Fruit fly (Drosophila melanogaster) whole organism, prepupa: ENCODE results near the gene Gga.

Experiments used
- Blimp-1 ChIP-seq: fragments of 200-800 bp; sonication (Bioruptor generic); optimal IDR thresholded peaks from 3 replicates; lab custom pipeline; 2017; ENCODE audit warnings: missing biosample characterization, missing genetic modification characterization, mild to moderate bottlenecking, moderate library complexity, missing genetic modification reagents
- CG10669 ChIP-seq: fragments of 200-800 bp; sonication (Bioruptor generic); optimal IDR thresholded peaks from 3 replicates; lab custom pipeline; 2018; ENCODE audit warnings: missing biosample characterization, mild to moderate bottlenecking, missing genetic modification characterization, moderate library complexity
- CG11762 ChIP-seq: fragments of 200-800 bp; sonication (Bioruptor generic); optimal IDR thresholded peaks from 3 replicates; lab custom pipeline; 2016; ENCODE audit warnings: missing biosample characterization, missing genetic modification characterization; ENCODE audit not compliant: insufficient read depth
- CG11902 ChIP-seq: fragments of 200-800 bp; sonication (Bioruptor generic); optimal IDR thresholded peaks from 3 replicates; lab custom pipeline; 2016; ENCODE audit warnings: missing biosample characterization, missing genetic modification characterization
- CG15336 ChIP-seq: fragments of 200-800 bp; sonication (Bioruptor generic); IDR thresholded peaks from 2 replicates; pipeline ENCODE4 v1.3.6; 2022; ENCODE audit warnings: missing biosample characterization, missing genetic modification characterization
- CG1621 ChIP-seq: fragments of 200-800 bp; sonication (Bioruptor generic); optimal IDR thresholded peaks from 3 replicates; lab custom pipeline; 2018; ENCODE audit warnings: missing biosample characterization, mild to moderate bottlenecking, missing genetic modification characterization
- CG31627 ChIP-seq: fragments of 200-800 bp; sonication (Bioruptor generic); optimal IDR thresholded peaks from 3 replicates; lab custom pipeline; 2016; ENCODE audit warnings: missing biosample characterization, missing genetic modification characterization
- CG32006 ChIP-seq: fragments of 200-800 bp; sonication (Bioruptor generic); optimal IDR thresholded peaks from 3 replicates; lab custom pipeline; 2017; ENCODE audit warnings: missing biosample characterization, mild to moderate bottlenecking, missing genetic modification characterization
- CG34406 ChIP-seq: fragments of 200-800 bp; sonication (Bioruptor generic); optimal IDR thresholded peaks from 3 replicates; lab custom pipeline; 2016; ENCODE audit warnings: missing biosample characterization, missing genetic modification characterization
- CG3919 ChIP-seq: fragments of 200-800 bp; sonication (Bioruptor generic); optimal IDR thresholded peaks from 3 replicates; lab custom pipeline; 2016; ENCODE audit warnings: missing biosample characterization, missing genetic modification characterization
- CG4318 ChIP-seq: fragments of 200-800 bp; sonication (Bioruptor generic); optimal IDR thresholded peaks from 3 replicates; lab custom pipeline; 2017; ENCODE audit warnings: missing biosample characterization, mild to moderate bottlenecking, missing genetic modification characterization
- CG6276 ChIP-seq: fragments of 200-800 bp; sonication (Bioruptor generic); optimal IDR thresholded peaks from 2 replicates; lab custom pipeline; 2017; ENCODE audit warnings: missing biosample characterization, mild to moderate bottlenecking, missing genetic modification characterization
- CG6808 ChIP-seq: fragments of 200-800 bp; sonication (Bioruptor generic); optimal IDR thresholded peaks from 3 replicates; lab custom pipeline; 2017; ENCODE audit warnings: missing biosample characterization, missing genetic modification characterization, mild to moderate bottlenecking, moderate library complexity, missing genetic modification reagents
- CG6854 ChIP-seq: fragments of 200-800 bp; sonication (Bioruptor generic); optimal IDR thresholded peaks from 2 replicates; lab custom pipeline; 2017; ENCODE audit warnings: missing biosample characterization, mild to moderate bottlenecking, missing genetic modification characterization
- CG7368 ChIP-seq: fragments of 200-800 bp; sonication (Bioruptor generic); optimal IDR thresholded peaks from 3 replicates; lab custom pipeline; 2016; ENCODE audit warnings: missing biosample characterization, missing genetic modification characterization
- CG8119 ChIP-seq: fragments of 200-800 bp; sonication (Bioruptor generic); IDR thresholded peaks from 3 replicates; pipeline ENCODE4 v1.3.6; 2022; ENCODE audit warnings: missing biosample characterization, missing genetic modification characterization
- CG9139 ChIP-seq: fragments of 200-800 bp; sonication (Bioruptor generic); optimal IDR thresholded peaks from 3 replicates; lab custom pipeline; 2017; ENCODE audit warnings: missing biosample characterization, mild to moderate bottlenecking, missing genetic modification characterization
- Eip78C ChIP-seq: fragments of 200-800 bp; sonication (Bioruptor generic); peaks from one replicate; lab custom pipeline; 2016; ENCODE audit warnings: missing biosample characterization, missing genetic modification characterization
- Eip93F ChIP-seq: fragments of 200-800 bp; sonication (Bioruptor generic); optimal IDR thresholded peaks from 2 replicates; lab custom pipeline; 2016; ENCODE audit warnings: missing biosample characterization, mild to moderate bottlenecking, missing genetic modification characterization
- Ets21C ChIP-seq: fragments of 200-800 bp; sonication (Bioruptor generic); optimal IDR thresholded peaks from 3 replicates; lab custom pipeline; 2016; ENCODE audit warnings: missing biosample characterization, missing genetic modification characterization
- Ets96B ChIP-seq: fragments of 200-800 bp; optimal IDR thresholded peaks from 2 replicates; lab custom pipeline; 2019; ENCODE audit warnings: missing biosample characterization, mild to moderate bottlenecking, missing genetic modification characterization, moderate library complexity
- Gug ChIP-seq: fragments of 200-800 bp; sonication (Bioruptor generic); IDR thresholded peaks from 2 replicates; pipeline ENCODE4 v1.3.6; 2022; ENCODE audit warnings: missing biosample characterization, missing genetic modification characterization
- Hr38 ChIP-seq: sonication (Bioruptor generic); optimal IDR thresholded peaks from 2 replicates; lab custom pipeline; 2016; ENCODE audit warnings: missing biosample characterization, missing genetic modification characterization
- Hr39 ChIP-seq: fragments of 200-800 bp; sonication (Bioruptor generic); optimal IDR thresholded peaks from 2 replicates; lab custom pipeline; 2016; ENCODE audit warnings: missing biosample characterization, missing genetic modification characterization
- Hr4 ChIP-seq: fragments of 200-800 bp; sonication (Bioruptor generic); optimal IDR thresholded peaks from 3 replicates; lab custom pipeline; 2016; ENCODE audit warnings: missing biosample characterization, missing genetic modification characterization
- Lpt ChIP-seq: fragments of 200-800 bp; sonication (Bioruptor generic); optimal IDR thresholded peaks from 3 replicates; lab custom pipeline; 2016; ENCODE audit warnings: missing biosample characterization, missing genetic modification characterization
- Met ChIP-seq: fragments of 200-800 bp; sonication (Bioruptor generic); optimal IDR thresholded peaks from 3 replicates; lab custom pipeline; 2016; ENCODE audit warnings: missing biosample characterization, missing genetic modification characterization
- OdsH ChIP-seq: fragments of 200-800 bp; sonication (Bioruptor generic); optimal IDR thresholded peaks from 3 replicates; lab custom pipeline; 2016; ENCODE audit warnings: missing biosample characterization, missing genetic modification characterization
- Sox102F ChIP-seq: fragments of 200-800 bp; sonication (Bioruptor generic); optimal IDR thresholded peaks from 2 replicates; lab custom pipeline; 2016; ENCODE audit warnings: missing biosample characterization, mild to moderate bottlenecking, missing genetic modification characterization
- Sox14 ChIP-seq: fragments of 200-800 bp; sonication (Bioruptor generic); optimal IDR thresholded peaks from 3 replicates; lab custom pipeline; 2016; ENCODE audit warnings: missing biosample characterization, missing genetic modification characterization
- Sox15 ChIP-seq: fragments of 200-800 bp; sonication (Bioruptor generic); optimal IDR thresholded peaks from 3 replicates; lab custom pipeline; 2016; ENCODE audit warnings: missing biosample characterization, missing genetic modification characterization
- achi ChIP-seq: fragments of 200-800 bp; sonication (Bioruptor generic); optimal IDR thresholded peaks from 3 replicates; lab custom pipeline; 2016; ENCODE audit warnings: missing biosample characterization, missing genetic modification characterization
- acj6 ChIP-seq: fragments of 200-800 bp; sonication (Bioruptor generic); optimal IDR thresholded peaks from 3 replicates; lab custom pipeline; 2016; ENCODE audit warnings: missing biosample characterization, missing genetic modification characterization
- cyc ChIP-seq: fragments of 200-800 bp; sonication (Bioruptor generic); optimal IDR thresholded peaks from 3 replicates; lab custom pipeline; 2016; ENCODE audit warnings: missing biosample characterization, missing genetic modification characterization
- dac ChIP-seq: fragments of 200-800 bp; sonication (Bioruptor generic); optimal IDR thresholded peaks from 2 replicates; lab custom pipeline; 2017; ENCODE audit warnings: missing biosample characterization, mild to moderate bottlenecking, missing genetic modification characterization
- eg ChIP-seq: fragments of 200-800 bp; sonication (Bioruptor generic); IDR thresholded peaks from 3 replicates; pipeline ENCODE4 v1.3.6; 2022; ENCODE audit warnings: missing biosample characterization, missing genetic modification characterization
- esn ChIP-seq: fragments of 200-800 bp; sonication (Bioruptor generic); optimal IDR thresholded peaks from 2 replicates; lab custom pipeline; 2016; ENCODE audit warnings: missing biosample characterization, mild to moderate bottlenecking, missing genetic modification characterization, moderate library complexity
- fd85E ChIP-seq: fragments of 200-800 bp; sonication (Bioruptor generic); optimal IDR thresholded peaks from 3 replicates; lab custom pipeline; 2016; ENCODE audit warnings: missing biosample characterization, missing genetic modification characterization
- fkh ChIP-seq: fragments of 200-800 bp; sonication (Bioruptor generic); optimal IDR thresholded peaks from 3 replicates; lab custom pipeline; 2017; ENCODE audit warnings: missing biosample characterization, mild to moderate bottlenecking, missing genetic modification characterization, moderate library complexity
- lz ChIP-seq: fragments of 200-800 bp; sonication (Bioruptor generic); optimal IDR thresholded peaks from 3 replicates; lab custom pipeline; 2016; ENCODE audit warnings: missing biosample characterization, missing genetic modification characterization
- net ChIP-seq: fragments of 200-800 bp; sonication (Bioruptor generic); optimal IDR thresholded peaks from 3 replicates; lab custom pipeline; 2016; ENCODE audit warnings: missing biosample characterization, missing genetic modification characterization
- salr ChIP-seq, 2 experiments: fragments of 200-800 bp; sonication (Bioruptor generic); optimal IDR thresholded peaks; 3 replicates each; lab custom pipeline; 2016 to 2018; ENCODE audit warnings: missing biosample characterization in 2 of 2, missing genetic modification characterization in 2 of 2, mild to moderate bottlenecking in 1 of 2
- ss ChIP-seq, 2 experiments: fragments of 200-800 bp; sonication (Bioruptor generic); optimal IDR thresholded peaks; 2 replicates in 1 of 2; 3 replicates in 1 of 2; lab custom pipeline; 2017 to 2018; ENCODE audit warnings: mild to moderate bottlenecking in 2 of 2, missing biosample characterization in 2 of 2, missing genetic modification characterization in 2 of 2, moderate library complexity in 1 of 2
- vri ChIP-seq: fragments of 200-800 bp; sonication (Bioruptor generic); optimal IDR thresholded peaks from 3 replicates; lab custom pipeline; 2016; ENCODE audit warnings: missing biosample characterization, mild to moderate bottlenecking, missing genetic modification characterization

The Gga gene

dm6 chrX:9583440-9584103, 17.3 kb upstream of the Gga start (continued):
- TF ChIP-seq Hr39 (GFP tag; lab: Kevin White, UChicago) (peak; percentile 39), CG11902 (peak; percentile 61), achi (GFP tag; lab: Kevin White, UChicago) (peak; percentile 94), net (GFP tag; lab: Kevin White, UChicago) (peak; percentile 89), esn (GFP tag; lab: Kevin White, UChicago) (peak; percentile 81), Sox102F (GFP tag; lab: Kevin White, UChicago) (peak; percentile 59), Hr4 (peak; percentile 91), CG9139 (GFP tag; lab: Kevin White, UChicago) (peak; percentile 87), CG10669 (GFP tag; lab: Kevin White, UChicago) (peak; percentile 93), CG11762 (peak; percentile 84), Sox15 (GFP tag; lab: Kevin White, UChicago) (peak; percentile 70), Met (GFP tag; lab: Kevin White, UChicago) (peak; percentile 68), CG8119 (GFP tag; lab: Robert Waterston, UW) (peak; percentile 99), dac (GFP tag; lab: Kevin White, UChicago) (peak; percentile 93), CG31627 (peak; percentile 33)
- TF ChIP-seq, all 60 proteins: peak for 58

dm6 chrX:9584104-9584947, 16.5 kb upstream of the Gga start:
- TF ChIP-seq salr (GFP tag; optimal IDR thresholded peaks at IDR 0.05; lab: Kevin White, UChicago) (no peak), CG6808 (GFP tag; lab: Kevin White, UChicago) (no peak), Hr4 (peak; percentile 11), net (GFP tag; lab: Kevin White, UChicago) (no peak), OdsH (peak; percentile 48), CG9139 (GFP tag; lab: Kevin White, UChicago) (no peak), CG32006 (GFP tag; lab: Kevin White, UChicago) (peak; percentile 65), Blimp-1 (GFP tag; lab: Kevin White, UChicago) (peak; percentile 69), achi (GFP tag; lab: Kevin White, UChicago) (peak; percentile 31), CG4318 (GFP tag; lab: Kevin White, UChicago) (peak; percentile 66), lz (GFP tag; lab: Kevin White, UChicago) (no peak), Ets96B (tag; lab: Kevin White, UChicago) (peak; percentile 34), cyc (no peak), fd85E (GFP tag; lab: Kevin White, UChicago) (no peak), CG11762 (peak; percentile 27), CG7368 (GFP tag; lab: Kevin White, UChicago) (no peak), CG8119 (GFP tag; lab: Robert Waterston, UW) (no peak; the same call in 1 of the 3 replicates), Ets21C (GFP tag; lab: Kevin White, UChicago) (no peak), Hr38 (GFP tag; lab: Kevin White, UChicago) (no peak), fkh (peak; percentile 91), esn (GFP tag; lab: Kevin White, UChicago) (no peak), Sox15 (GFP tag; lab: Kevin White, UChicago) (peak; percentile 39), Hr39 (GFP tag; lab: Kevin White, UChicago) (peak; percentile 29), CG3919 (GFP tag; lab: Kevin White, UChicago) (no peak), dac (GFP tag; lab: Kevin White, UChicago) (peak; percentile 41), CG10669 (GFP tag; lab: Kevin White, UChicago) (peak; percentile 30), Eip93F (GFP tag; lab: Kevin White, UChicago) (no peak), acj6 (GFP tag; lab: Kevin White, UChicago) (no peak), CG31627 (no peak), CG34406 (no peak), Gug (no peak), CG6276 (peak; percentile 36), Sox14 (GFP tag; lab: Kevin White, UChicago) (no peak), eg (GFP tag; lab: Robert Waterston, UW) (peak; percentile 55; the same call in 1 of the 3 replicates), Lpt (GFP tag; lab: Kevin White, UChicago) (peak; percentile 39), CG15336 (no peak; the same call in none of the 2 replicates), CG11902 (no peak), vri (GFP tag; lab: Kevin White, UChicago) (peak; percentile 55), ss (GFP tag; optimal IDR thresholded peaks at IDR 0.05; lab: Kevin White, UChicago) (no peak), CG6854 (no peak), CG1621 (tag; lab: Kevin White, UChicago) (no peak), Eip78C (GFP tag; lab: Kevin White, UChicago) (peak; percentile 26)
